Fruit fly (Drosophila melanogaster): Measurements from ENCODE around the gene dbr.

DNA sequence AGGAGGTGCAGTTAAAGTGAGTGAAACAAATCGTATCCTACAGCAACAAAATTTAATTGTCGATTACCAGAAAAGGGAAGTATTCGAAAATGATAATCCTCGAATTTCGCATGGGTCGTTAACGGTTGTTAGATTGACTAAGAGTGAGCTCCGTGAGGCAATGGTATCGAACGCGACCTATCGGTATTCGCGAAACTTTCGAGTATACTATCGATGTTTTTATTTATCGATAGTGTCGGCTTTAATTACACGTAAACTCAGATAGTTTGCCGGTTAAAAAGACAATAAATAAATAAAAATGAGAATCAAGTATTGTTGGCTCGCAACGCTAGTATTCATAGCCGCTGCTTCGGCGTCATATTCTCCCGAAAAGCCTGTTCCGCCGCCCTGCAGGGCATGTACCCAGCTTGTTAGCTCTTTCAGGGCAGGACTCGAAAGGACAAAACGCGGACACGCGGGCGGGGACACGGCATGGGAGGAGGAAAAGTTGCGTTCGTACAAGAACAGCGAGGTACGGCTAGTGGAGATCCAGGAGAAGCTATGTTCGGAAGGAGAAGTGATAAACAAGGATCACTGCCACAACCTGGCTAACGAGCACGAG, 36.0 kb downstream of the dbr start, which contains the start of gene Creld:
- TF ChIP-seq CG8478 (optimal IDR thresholded peaks at IDR 0.05): no peak
- TF ChIP-seq CTCF (optimal IDR thresholded peaks at IDR 0.05): peak; percentile 24 to 38
